Worm (Caenorhabditis elegans) whole organism, L1 larva: ENCODE results near the gene K08E4.2.
A peak's percentile ranks its signal among the peaks of the same experiment; 100 is the strongest.

Experiments
- C04F5.9 ChIP-seq: sonication (generic microtip); optimal IDR thresholded peaks from 2 replicates; lab custom pipeline; 2016; ENCODE audit warnings: missing genetic modification characterization, missing compliant biosample characterization
- C16A3.4 ChIP-seq: fragments of 150-350 bp; optimal IDR thresholded peaks from 2 replicates; lab custom pipeline; 2014; ENCODE audit warnings: missing biosample characterization, missing genetic modification characterization
- C34B4.2 ChIP-seq: sonication (generic microtip); optimal IDR thresholded peaks from 2 replicates; lab custom pipeline; 2017; ENCODE audit warnings: mild to moderate bottlenecking, missing genetic modification characterization, missing compliant biosample characterization
- blmp-1 ChIP-seq: fragments of 150-350 bp; optimal IDR thresholded peaks from 2 replicates; lab custom pipeline; 2014; ENCODE audit warnings: missing biosample characterization, missing genetic modification characterization
- ceh-63 ChIP-seq: fragments of 200-800 bp; sonication (Bioruptor generic); optimal IDR thresholded peaks from 2 replicates; lab custom pipeline; 2018; ENCODE audit warnings: mild to moderate bottlenecking, missing genetic modification characterization, missing compliant biosample characterization
- ces-1 ChIP-seq: fragments of 150-350 bp; optimal IDR thresholded peaks from 2 replicates; lab custom pipeline; 2014; ENCODE audit warnings: missing biosample characterization, missing genetic modification reagents, missing genetic modification characterization
- dpl-1 ChIP-seq, 3 experiments: fragments of 150-350 bp in 2 of 3; sonication (generic microtip) in 1 of 3; optimal IDR thresholded peaks; 2 replicates each; lab custom pipeline; 2014 to 2017; ENCODE audit warnings: missing biosample characterization in 3 of 3, missing genetic modification characterization in 3 of 3, missing genetic modification reagents in 3 of 3
- dsc-1 ChIP-seq: sonication (generic microtip); optimal IDR thresholded peaks from 2 replicates; lab custom pipeline; 2016; ENCODE audit warnings: mild to moderate bottlenecking, missing genetic modification characterization, missing compliant biosample characterization
- efl-1 ChIP-seq, 4 experiments: fragments of 150-350 bp; optimal IDR thresholded peaks in 3 of 4; peaks in 1 of 4; 1 replicate in 1 of 4; 2 replicates in 3 of 4; lab custom pipeline; 2014; ENCODE audit warnings: missing biosample characterization in 2 of 4, missing genetic modification characterization in 2 of 4, missing genetic modification reagents in 2 of 4
- egl-13 ChIP-seq: sonication (generic microtip); optimal IDR thresholded peaks from 2 replicates; lab custom pipeline; 2016; ENCODE audit warnings: missing genotype, missing genetic modification reagents, missing genetic modification characterization, missing compliant biosample characterization
- egl-27 ChIP-seq, 2 experiments: fragments of 150-350 bp in 1 of 2; sonication (generic microtip); optimal IDR thresholded peaks; 3 replicates each; lab custom pipeline; 2017 to 2018; ENCODE audit warnings: missing biosample characterization in 2 of 2, missing genetic modification characterization in 2 of 2, missing genetic modification reagents in 2 of 2
- elt-2 ChIP-seq: sonication (generic microtip); optimal IDR thresholded peaks from 2 replicates; lab custom pipeline; 2016; ENCODE audit warnings: missing genetic modification characterization, mild to moderate bottlenecking, inconsistent platforms, missing compliant biosample characterization, missing genetic modification reagents
- fkh-10 ChIP-seq: sonication (generic microtip); optimal IDR thresholded peaks from 2 replicates; lab custom pipeline; 2017; ENCODE audit warnings: missing biosample characterization, missing genetic modification reagents, missing genetic modification characterization
- fkh-4 ChIP-seq: sonication (generic microtip); optimal IDR thresholded peaks from 2 replicates; lab custom pipeline; 2016; ENCODE audit warnings: missing compliant biosample characterization, missing genetic modification characterization, borderline replicate concordance
- fkh-8 ChIP-seq: sonication (generic microtip); optimal IDR thresholded peaks from 2 replicates; lab custom pipeline; 2016; ENCODE audit warnings: mild to moderate bottlenecking, missing genetic modification characterization, missing compliant biosample characterization
- fos-1 ChIP-seq: fragments of 150-350 bp; optimal IDR thresholded peaks from 2 replicates; lab custom pipeline; 2014; ENCODE audit warnings: missing biosample characterization, missing genetic modification characterization
- hlh-17 ChIP-seq: fragments of 200-800 bp; sonication (Bioruptor generic); optimal IDR thresholded peaks from 2 replicates; lab custom pipeline; 2018; ENCODE audit warnings: missing genetic modification characterization, mild to moderate bottlenecking, missing compliant biosample characterization, moderate library complexity, borderline replicate concordance
- lin-13 ChIP-seq: fragments of 150-350 bp; optimal IDR thresholded peaks from 2 replicates; lab custom pipeline; 2014; ENCODE audit warnings: missing biosample characterization, missing genetic modification reagents, missing genetic modification characterization
- lin-14 ChIP-seq: fragments of 200-800 bp; sonication (Bioruptor generic); optimal IDR thresholded peaks from 2 replicates; lab custom pipeline; 2018; ENCODE audit warnings: mild to moderate bottlenecking, missing genetic modification characterization, moderate library complexity, missing compliant biosample characterization
- lin-15B ChIP-seq: fragments of 150-350 bp; sonication (generic microtip); optimal IDR thresholded peaks from 3 replicates; lab custom pipeline; 2014; ENCODE audit warnings: missing biosample characterization, missing genetic modification characterization
- lin-39 ChIP-seq: fragments of 150-350 bp; optimal IDR thresholded peaks from 2 replicates; lab custom pipeline; 2014; ENCODE audit warnings: missing biosample characterization, missing genetic modification reagents, missing genetic modification characterization
- lir-3 ChIP-seq: sonication (generic microtip); optimal IDR thresholded peaks from 2 replicates; lab custom pipeline; 2016; ENCODE audit warnings: mild to moderate bottlenecking, missing genetic modification characterization, moderate library complexity, missing compliant biosample characterization; ENCODE audit not compliant: poor library complexity
- mdl-1 ChIP-seq, 2 experiments: fragments of 150-350 bp; optimal IDR thresholded peaks; 2 replicates each; lab custom pipeline; 2014 to 2017; ENCODE audit warnings: missing biosample characterization in 2 of 2, missing genetic modification characterization in 2 of 2, inconsistent platforms in 1 of 2
- mep-1 ChIP-seq: fragments of 150-350 bp; optimal IDR thresholded peaks from 2 replicates; lab custom pipeline; 2014; ENCODE audit warnings: missing biosample characterization, missing genetic modification characterization
- nhr-11 ChIP-seq: fragments of 150-350 bp; optimal IDR thresholded peaks from 2 replicates; lab custom pipeline; 2014; ENCODE audit warnings: missing biosample characterization, missing genetic modification characterization
- nhr-19 ChIP-seq: fragments of 200-800 bp; sonication (Bioruptor generic); conservative IDR thresholded peaks from 2 replicates; pipeline ENCODE4 v1.3.6; 2022; ENCODE audit warnings: missing genetic modification characterization, missing compliant biosample characterization
- nhr-20 ChIP-seq: sonication (generic microtip); optimal IDR thresholded peaks from 2 replicates; lab custom pipeline; 2016; ENCODE audit warnings: mild to moderate bottlenecking, missing genetic modification characterization, missing compliant biosample characterization
- nhr-47 ChIP-seq: sonication (generic microtip); optimal IDR thresholded peaks from 2 replicates; lab custom pipeline; 2016; ENCODE audit warnings: mild to moderate bottlenecking, missing genetic modification characterization, moderate library complexity, missing compliant biosample characterization
- nhr-71 ChIP-seq: sonication (generic microtip); optimal IDR thresholded peaks from 2 replicates; lab custom pipeline; 2016; ENCODE audit warnings: mild to moderate bottlenecking, missing genetic modification characterization, moderate library complexity, missing compliant biosample characterization
- nhr-77 ChIP-seq: fragments of 150-350 bp; optimal IDR thresholded peaks from 2 replicates; lab custom pipeline; 2014; ENCODE audit warnings: missing biosample characterization, missing genetic modification characterization
- nhr-84 ChIP-seq: sonication (generic microtip); optimal IDR thresholded peaks from 2 replicates; lab custom pipeline; 2017; ENCODE audit warnings: missing biosample characterization, missing genetic modification characterization
- nhr-85 ChIP-seq: sonication (generic microtip); peaks from one replicate; lab custom pipeline; 2016; ENCODE audit warnings: missing genetic modification characterization, inconsistent platforms, missing compliant biosample characterization
- nhr-90 ChIP-seq: sonication (generic microtip); optimal IDR thresholded peaks from 2 replicates; lab custom pipeline; 2016; ENCODE audit warnings: mild to moderate bottlenecking, missing genetic modification characterization, missing compliant biosample characterization; ENCODE audit not compliant: poor library complexity
- pax-3 ChIP-seq: fragments of 200-800 bp; sonication (Bioruptor generic); optimal IDR thresholded peaks from 2 replicates; lab custom pipeline; 2018; ENCODE audit warnings: mild to moderate bottlenecking, missing genetic modification characterization, moderate library complexity, missing compliant biosample characterization
- rnt-1 ChIP-seq: sonication (generic microtip); optimal IDR thresholded peaks from 2 replicates; lab custom pipeline; 2016; ENCODE audit warnings: mild to moderate bottlenecking, missing genetic modification characterization, moderate library complexity, missing compliant biosample characterization
- skn-1 ChIP-seq: fragments of 150-350 bp; optimal IDR thresholded peaks from 2 replicates; lab custom pipeline; 2014; ENCODE audit warnings: missing biosample characterization, missing genetic modification characterization
- snpc-4 ChIP-seq: fragments of 150-350 bp; optimal IDR thresholded peaks from 2 replicates; lab custom pipeline; 2014; ENCODE audit warnings: missing biosample characterization, missing genetic modification characterization
- tlp-1 ChIP-seq: fragments of 150-350 bp; optimal IDR thresholded peaks from 2 replicates; lab custom pipeline; 2014; ENCODE audit warnings: missing biosample characterization, missing genetic modification characterization
- unc-98 ChIP-seq: fragments of 200-800 bp; sonication (Bioruptor generic); IDR thresholded peaks from 2 replicates; pipeline ENCODE4 v1.3.6; 2022; ENCODE audit warnings: missing genetic modification characterization, missing compliant biosample characterization
- vab-15 ChIP-seq: sonication (generic microtip); optimal IDR thresholded peaks from 2 replicates; lab custom pipeline; 2017; ENCODE audit warnings: missing genotype, mild to moderate bottlenecking, missing genetic modification characterization, missing compliant biosample characterization
- xbp-1 ChIP-seq: sonication (generic microtip); optimal IDR thresholded peaks from 2 replicates; lab custom pipeline; 2016; ENCODE audit warnings: missing genetic modification characterization, missing compliant biosample characterization
- ztf-4 ChIP-seq: fragments of 150-350 bp; optimal IDR thresholded peaks from 2 replicates; lab custom pipeline; 2014; ENCODE audit warnings: missing biosample characterization, missing genetic modification characterization

The K08E4.2 gene

ce11 chrIV:12010377-12010776 lies 46.1 kb downstream of the K08E4.2 start (continued):
- TF ChIP-seq xbp-1 (tag; lab: Kevin White, UChicago), result peak; percentile 7
- peak; percentile 83 for TF ChIP-seq rnt-1 (tag; lab: Kevin White, UChicago)
- peak; percentile 87 for TF ChIP-seq lin-14 (GFP tag; lab: Kevin White, UChicago)
- TF ChIP-seq dsc-1, result peak; percentile 55
- no peak for TF ChIP-seq ztf-4 (tag; lab: Kevin White, UChicago)
- no peak for TF ChIP-seq nhr-47 (tag; lab: Kevin White, UChicago)
- no peak for TF ChIP-seq nhr-90 (tag; lab: Kevin White, UChicago)
- TF ChIP-seq pax-3 (tag; lab: Kevin White, UChicago), result no peak
- TF ChIP-seq nhr-19, result peak; percentile 55
- TF ChIP-seq elt-2 (tag; lab: Kevin White, UChicago), result no peak
- TF ChIP-seq fkh-8 (tag; lab: Kevin White, UChicago), result no peak
- TF ChIP-seq ces-1 (GFP tag; lab: Kevin White, UChicago), result no peak
- no peak for TF ChIP-seq mep-1 (tag; lab: Kevin White, UChicago)
- no peak for TF ChIP-seq nhr-77 (tag; lab: Kevin White, UChicago)
- TF ChIP-seq nhr-71, result peak; percentile 77

ce11 chrIV:12009046-12009674 lies 47.3 kb downstream of the K08E4.2 start:
- peak in 1 of 2 experiments; percentile 13 for TF ChIP-seq mdl-1 (tag; optimal IDR thresholded peaks at IDR 0.05; lab: Kevin White, UChicago)
- TF ChIP-seq rnt-1 (tag; lab: Kevin White, UChicago), result peak; percentile 5
- no peak for TF ChIP-seq tlp-1 (tag; lab: Kevin White, UChicago)
- TF ChIP-seq lin-13 (GFP tag; lab: Kevin White, UChicago), result no peak
- no peak for TF ChIP-seq egl-13 (tag; lab: Kevin White, UChicago)
- TF ChIP-seq efl-1 (optimal IDR thresholded peaks at IDR 0.05; lab: Kevin White, UChicago), result no peak
- peak in 1 of 2 experiments; percentile 41 for TF ChIP-seq efl-1 (GFP tag; optimal IDR thresholded peaks at IDR 0.05 in 1 of 2; lab: Kevin White, UChicago)
- peak; percentile 33 for TF ChIP-seq nhr-71
- TF ChIP-seq C04F5.9 (tag; lab: Kevin White, UChicago), result no peak
- TF ChIP-seq fos-1, result no peak
- TF ChIP-seq dpl-1 (GFP tag; optimal IDR thresholded peaks at IDR 0.05; lab: Kevin White, UChicago), result no peak
- TF ChIP-seq nhr-84 (tag; lab: Kevin White, UChicago), result no peak
- peak; percentile 46 for TF ChIP-seq blmp-1 (tag; lab: Kevin White, UChicago)
- TF ChIP-seq lir-3 (tag; lab: Kevin White, UChicago), result no peak
- no peak for TF ChIP-seq C16A3.4 (tag; lab: Kevin White, UChicago)
- TF ChIP-seq hlh-17 (GFP tag; lab: Kevin White, UChicago), result no peak
- no peak for TF ChIP-seq lin-15B (tag; lab: Kevin White, UChicago)
- no peak for TF ChIP-seq C34B4.2
- TF ChIP-seq nhr-19, result no peak
- peak; percentile 44 for TF ChIP-seq lin-14 (GFP tag; lab: Kevin White, UChicago)
- TF ChIP-seq fkh-4 (tag; lab: Kevin White, UChicago), result no peak
- TF ChIP-seq egl-27 (tag; optimal IDR thresholded peaks at IDR 0.05; lab: Kevin White, UChicago), result no peak
- TF ChIP-seq nhr-20 (tag; lab: Kevin White, UChicago), result no peak
- no peak for TF ChIP-seq skn-1 (tag; lab: Kevin White, UChicago)
- no peak for TF ChIP-seq nhr-77 (tag; lab: Kevin White, UChicago)
- peak; percentile 19 for TF ChIP-seq nhr-85 (tag; lab: Kevin White, UChicago)
- no peak for TF ChIP-seq vab-15 (tag; lab: Kevin White, UChicago)
- no peak for TF ChIP-seq lin-39
- TF ChIP-seq unc-98 (GFP tag; lab: Robert Waterston, UW), result no peak
- TF ChIP-seq nhr-11 (tag; lab: Kevin White, UChicago), result no peak
- TF ChIP-seq ceh-63 (GFP tag; lab: Kevin White, UChicago), result no peak
- no peak for TF ChIP-seq snpc-4
- TF ChIP-seq fkh-10 (GFP tag; lab: Kevin White, UChicago), result no peak
